Worm (Caenorhabditis elegans): ENCODE measurements around the gene T07D1.3.

DNA sequence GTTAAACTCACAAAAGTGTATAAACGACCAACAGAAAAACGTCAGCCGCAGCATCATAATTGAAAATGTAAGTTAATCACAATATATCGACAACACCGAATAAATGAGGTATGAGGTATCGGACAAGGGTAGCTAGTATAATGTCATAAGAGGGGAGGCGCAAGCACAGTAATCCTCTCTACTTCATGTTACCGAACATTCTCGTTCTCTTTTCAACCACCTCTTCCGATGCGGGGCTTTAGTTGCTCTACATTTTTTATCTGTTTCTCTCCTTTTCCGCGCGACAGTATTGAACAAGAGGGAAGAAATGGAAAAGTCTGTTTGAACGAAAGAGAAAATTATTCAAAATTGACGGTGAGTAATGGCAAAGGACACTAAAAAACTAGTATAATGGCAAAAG, 32.7 kb upstream of the T07D1.3 start, which contains the start of gene R04B3.3:
- TF ChIP-seq elt-4 (tag; optimal IDR thresholded peaks at IDR 0.05), result no peak
- TF ChIP-seq ceh-22 (tag; optimal IDR thresholded peaks at IDR 0.05), result no peak
- TF ChIP-seq sox-4 (tag; optimal IDR thresholded peaks at IDR 0.05), result no peak
- no peak for TF ChIP-seq lin-11 (tag; optimal IDR thresholded peaks at IDR 0.05)

Data from whole organism, late embryonic.